Fruit fly (Drosophila melanogaster) whole organism, embryonic: Measurements from ENCODE around the gene Dr.
A peak's percentile ranks its signal among the peaks of the same experiment; 100 is the strongest.

Experiments
- Atf6 ChIP-seq: fragments of 200-800 bp; sonication (Bioruptor generic); IDR thresholded peaks from 2 replicates; pipeline ENCODE4 v1.3.6; 2022; ENCODE audit warnings: missing biosample characterization, missing genetic modification characterization
- CG11504 ChIP-seq: fragments of 200-800 bp; sonication (Bioruptor generic); optimal IDR thresholded peaks from 3 replicates; lab custom pipeline; 2019; ENCODE audit warnings: missing biosample characterization, mild to moderate bottlenecking, missing genetic modification characterization, moderate library complexity
- CG12104 ChIP-seq: fragments of 200-800 bp; sonication (Bioruptor generic); optimal IDR thresholded peaks from 3 replicates; lab custom pipeline; 2016; ENCODE audit warnings: missing biosample characterization, missing genetic modification characterization
- CG13424 ChIP-seq: fragments of 200-800 bp; sonication (Bioruptor generic); optimal IDR thresholded peaks from 2 replicates; lab custom pipeline; 2019; ENCODE audit warnings: missing biosample characterization, mild to moderate bottlenecking, missing genetic modification characterization, moderate library complexity
- CG16779 ChIP-seq: fragments of 200-800 bp; sonication (Bioruptor generic); IDR thresholded peaks from 2 replicates; pipeline ENCODE4 v1.3.6; 2022; ENCODE audit warnings: missing biosample characterization, missing genetic modification characterization
- CG16813 ChIP-seq: fragments of 200-800 bp; sonication (Bioruptor generic); IDR thresholded peaks from 3 replicates; pipeline ENCODE4 v1.3.6; 2022; ENCODE audit warnings: missing biosample characterization, missing genetic modification characterization; ENCODE audit not compliant: partially characterized antibody
- CG16815 ChIP-seq: fragments of 200-800 bp; sonication (Bioruptor generic); optimal IDR thresholded peaks from 3 replicates; lab custom pipeline; 2017; ENCODE audit warnings: missing biosample characterization, mild to moderate bottlenecking, missing genetic modification characterization
- CG2199 ChIP-seq: fragments of 200-800 bp; sonication (Bioruptor generic); IDR thresholded peaks from 3 replicates; pipeline ENCODE4 v1.3.6; 2022; ENCODE audit warnings: missing biosample characterization, missing genetic modification characterization
- CG2712 ChIP-seq: fragments of 200-800 bp; optimal IDR thresholded peaks from 3 replicates; lab custom pipeline; 2019; ENCODE audit warnings: missing biosample characterization, mild to moderate bottlenecking, missing genetic modification characterization, moderate library complexity
- CG2889 ChIP-seq: fragments of 200-800 bp; sonication (Bioruptor generic); IDR thresholded peaks from 3 replicates; pipeline ENCODE4 v1.3.6; 2022; ENCODE audit warnings: missing biosample characterization, missing genetic modification characterization
- CG33557 ChIP-seq: fragments of 200-800 bp; sonication (Bioruptor generic); optimal IDR thresholded peaks from 2 replicates; lab custom pipeline; 2019; ENCODE audit warnings: missing biosample characterization, mild to moderate bottlenecking, missing genetic modification characterization, moderate library complexity
- CG3407 ChIP-seq: fragments of 200-800 bp; sonication (Bioruptor generic); optimal IDR thresholded peaks from 2 replicates; lab custom pipeline; 2018; ENCODE audit warnings: missing biosample characterization, mild to moderate bottlenecking, missing genetic modification characterization
- CG34224 ChIP-seq: fragments of 200-800 bp; sonication (Bioruptor generic); IDR thresholded peaks from 3 replicates; pipeline ENCODE4 v1.3.6; 2022; ENCODE audit warnings: missing biosample characterization, missing genetic modification characterization; ENCODE audit not compliant: partially characterized antibody
- CG3995 ChIP-seq: fragments of 200-800 bp; sonication (Bioruptor generic); optimal IDR thresholded peaks from 3 replicates; lab custom pipeline; 2016; ENCODE audit warnings: missing biosample characterization, missing genetic modification characterization
- CG43689 ChIP-seq: fragments of 200-800 bp; sonication (Bioruptor generic); IDR thresholded peaks from 2 replicates; pipeline ENCODE4 v1.3.6; 2022; ENCODE audit warnings: missing biosample characterization, missing genetic modification characterization
- CG4820 ChIP-seq: fragments of 200-800 bp; sonication (Bioruptor generic); optimal IDR thresholded peaks from 3 replicates; lab custom pipeline; 2016; ENCODE audit warnings: missing biosample characterization, missing genetic modification characterization
- CG6765 ChIP-seq: fragments of 200-800 bp; sonication (Bioruptor generic); optimal IDR thresholded peaks from 3 replicates; lab custom pipeline; 2017; ENCODE audit warnings: missing biosample characterization, mild to moderate bottlenecking, missing genetic modification characterization
- CG7271 ChIP-seq: fragments of 200-800 bp; sonication (Bioruptor generic); optimal IDR thresholded peaks from 2 replicates; lab custom pipeline; 2018; ENCODE audit warnings: missing biosample characterization, mild to moderate bottlenecking, missing genetic modification characterization, moderate library complexity
- CG7987 ChIP-seq: fragments of 200-800 bp; sonication (Bioruptor generic); optimal IDR thresholded peaks from 2 replicates; lab custom pipeline; 2018; ENCODE audit warnings: missing biosample characterization, mild to moderate bottlenecking, missing genetic modification characterization, moderate library complexity
- CG8290 ChIP-seq, 3 experiments: fragments of 200-800 bp; sonication (Bioruptor generic); optimal IDR thresholded peaks; 2 replicates each; lab custom pipeline; 2016 to 2019; ENCODE audit warnings: missing biosample characterization in 3 of 3, missing genetic modification characterization in 3 of 3, mild to moderate bottlenecking in 2 of 3, moderate library complexity in 1 of 3
- D ChIP-seq, 2 experiments: fragments of 200-800 bp in 1 of 2; fragments of >200 bp in 1 of 2; sonication (Bioruptor generic) in 1 of 2; optimal IDR thresholded peaks; 2 replicates in 1 of 2; 3 replicates in 1 of 2; lab custom pipeline; 2017; ENCODE audit warnings: mild to moderate bottlenecking in 1 of 2, missing biosample characterization in 1 of 2, missing genetic modification characterization in 1 of 2, missing genetic modification reagents in 1 of 2
- Dp ChIP-seq: fragments of 200-800 bp; sonication (Bioruptor generic); optimal IDR thresholded peaks from 2 replicates; lab custom pipeline; 2018; ENCODE audit warnings: missing biosample characterization, mild to moderate bottlenecking, missing genetic modification characterization, moderate library complexity
- Dref ChIP-seq: fragments of 200-800 bp; sonication (Bioruptor generic); IDR thresholded peaks from 2 replicates; pipeline ENCODE4 v1.3.6; 2022; ENCODE audit warnings: missing biosample characterization, missing genetic modification characterization
- Elba2 ChIP-seq: fragments of 200-800 bp; sonication (Bioruptor generic); optimal IDR thresholded peaks from 3 replicates; lab custom pipeline; 2016; ENCODE audit warnings: missing biosample characterization, missing genetic modification characterization
- Fer1 ChIP-seq: fragments of 200-800 bp; sonication (Bioruptor generic); optimal IDR thresholded peaks from 2 replicates; lab custom pipeline; 2017; ENCODE audit warnings: missing biosample characterization, mild to moderate bottlenecking, missing genetic modification characterization
- Hr51 ChIP-seq, 2 experiments: fragments of 200-800 bp; sonication (Bioruptor generic); optimal IDR thresholded peaks; 2 replicates in 1 of 2; 3 replicates in 1 of 2; lab custom pipeline; 2016 to 2018; ENCODE audit warnings: missing biosample characterization in 2 of 2, missing genetic modification characterization in 2 of 2, mild to moderate bottlenecking in 1 of 2, moderate library complexity in 1 of 2
- Nf-YB ChIP-seq: fragments of 200-800 bp; sonication (Bioruptor generic); optimal IDR thresholded peaks from 3 replicates; lab custom pipeline; 2019; ENCODE audit warnings: missing biosample characterization, mild to moderate bottlenecking, missing genetic modification characterization, moderate library complexity
- Opbp ChIP-seq: fragments of 200-800 bp; sonication (Bioruptor generic); IDR thresholded peaks from 3 replicates; pipeline ENCODE4 v1.3.6; 2022; ENCODE audit warnings: missing biosample characterization, missing genetic modification characterization; ENCODE audit not compliant: partially characterized antibody
- Rx ChIP-seq: fragments of 200-800 bp; sonication (Bioruptor generic); IDR thresholded peaks from 2 replicates; pipeline ENCODE4 v1.3.6; 2022; ENCODE audit warnings: missing biosample characterization, missing genetic modification characterization
- Ssrp ChIP-seq: fragments of 200-800 bp; sonication (Bioruptor generic); optimal IDR thresholded peaks from 2 replicates; lab custom pipeline; 2018; ENCODE audit warnings: missing biosample characterization, mild to moderate bottlenecking, missing genetic modification characterization, moderate library complexity
- ato ChIP-seq: fragments of 200-800 bp; sonication (Bioruptor generic); IDR thresholded peaks from 2 replicates; pipeline ENCODE4 v1.3.6; 2022; ENCODE audit warnings: missing biosample characterization, missing genetic modification characterization; ENCODE audit not compliant: partially characterized antibody
- cas ChIP-seq: fragments of 200-800 bp; sonication (Bioruptor generic); IDR thresholded peaks from 2 replicates; pipeline ENCODE4 v1.3.6; 2022; ENCODE audit warnings: missing biosample characterization, missing genetic modification characterization
- corto ChIP-seq: fragments of 200-800 bp; sonication (Bioruptor generic); optimal IDR thresholded peaks from 2 replicates; lab custom pipeline; 2016; ENCODE audit warnings: missing biosample characterization, mild to moderate bottlenecking, missing genetic modification characterization, moderate library complexity
- croc ChIP-seq: fragments of 200-800 bp; sonication (Bioruptor generic); conservative IDR thresholded peaks from 3 replicates; pipeline ENCODE4 v1.3.6; 2022; ENCODE audit warnings: missing biosample characterization, missing genetic modification characterization
- dpn ChIP-seq, 2 experiments: fragments of 200-800 bp; sonication (Bioruptor generic); optimal IDR thresholded peaks; 3 replicates each; lab custom pipeline; 2016; ENCODE audit warnings: missing biosample characterization in 2 of 2, missing genetic modification characterization in 2 of 2
- klu ChIP-seq: fragments of 200-800 bp; sonication (Bioruptor generic); IDR thresholded peaks from 2 replicates; pipeline ENCODE4 v1.3.6; 2022; ENCODE audit warnings: missing biosample characterization, missing genetic modification characterization
- kni ChIP-seq: fragments of 200-800 bp; sonication (Bioruptor generic); optimal IDR thresholded peaks from 3 replicates; lab custom pipeline; 2017; ENCODE audit warnings: mild to moderate bottlenecking, missing biosample characterization, missing genetic modification reagents, missing genetic modification characterization
- mirr ChIP-seq: fragments of 200-800 bp; sonication (Bioruptor generic); optimal IDR thresholded peaks from 3 replicates; lab custom pipeline; 2018; ENCODE audit warnings: missing biosample characterization, mild to moderate bottlenecking, missing genetic modification characterization
- nom ChIP-seq: fragments of 200-800 bp; sonication (Bioruptor generic); optimal IDR thresholded peaks from 2 replicates; lab custom pipeline; 2017; ENCODE audit warnings: missing biosample characterization, missing genetic modification characterization, mild to moderate bottlenecking, moderate library complexity, missing genetic modification reagents
- oc ChIP-seq: fragments of 200-800 bp; sonication (Bioruptor generic); optimal IDR thresholded peaks from 2 replicates; lab custom pipeline; 2018; ENCODE audit warnings: missing biosample characterization, mild to moderate bottlenecking, missing genetic modification characterization, moderate library complexity
- otp ChIP-seq: fragments of 200-800 bp; sonication (Bioruptor generic); IDR thresholded peaks from 3 replicates; pipeline ENCODE4, ENCODE4 v1.3.6; 2022; ENCODE audit warnings: missing biosample characterization, missing genetic modification characterization
- prd ChIP-seq, 3 experiments: fragments of >200 bp in 2 of 3; fragments of 200-800 bp in 1 of 3; sonication (Bioruptor generic) in 1 of 3; optimal IDR thresholded peaks in 2 of 3; IDR thresholded peaks in 1 of 3; 2 replicates in 2 of 3; 3 replicates in 1 of 3; pipeline versions ENCODE4 v1.3.6 to Lab custom; 2017 to 2022; ENCODE audit warnings: missing biosample characterization in 1 of 3, missing genetic modification characterization in 1 of 3
- pum ChIP-seq: fragments of 200-800 bp; sonication (Bioruptor generic); optimal IDR thresholded peaks from 2 replicates; lab custom pipeline; 2016; ENCODE audit warnings: missing biosample characterization, missing genetic modification characterization
- row ChIP-seq: fragments of 200-800 bp; sonication (Bioruptor generic); IDR thresholded peaks from 3 replicates; pipeline ENCODE4 v1.3.6; 2022; ENCODE audit warnings: missing biosample characterization, missing genetic modification characterization
- sens-2 ChIP-seq: fragments of 200-800 bp; sonication (Bioruptor generic); IDR thresholded peaks from 2 replicates; pipeline ENCODE4 v1.3.6; 2022; ENCODE audit warnings: missing biosample characterization, missing genetic modification characterization
- slou ChIP-seq: fragments of 200-800 bp; sonication (Bioruptor generic); optimal IDR thresholded peaks from 3 replicates; lab custom pipeline; 2016; ENCODE audit warnings: missing biosample characterization, missing genetic modification characterization
- sob ChIP-seq: fragments of 200-800 bp; sonication (Bioruptor generic); IDR thresholded peaks from 2 replicates; pipeline ENCODE4 v1.3.6; 2022; ENCODE audit warnings: missing biosample characterization, missing genetic modification characterization
- zfh2 ChIP-seq: fragments of 200-800 bp; sonication (Bioruptor generic); optimal IDR thresholded peaks from 2 replicates; lab custom pipeline; 2016; ENCODE audit warnings: missing biosample characterization, missing genetic modification characterization

The Dr gene

DNA sequence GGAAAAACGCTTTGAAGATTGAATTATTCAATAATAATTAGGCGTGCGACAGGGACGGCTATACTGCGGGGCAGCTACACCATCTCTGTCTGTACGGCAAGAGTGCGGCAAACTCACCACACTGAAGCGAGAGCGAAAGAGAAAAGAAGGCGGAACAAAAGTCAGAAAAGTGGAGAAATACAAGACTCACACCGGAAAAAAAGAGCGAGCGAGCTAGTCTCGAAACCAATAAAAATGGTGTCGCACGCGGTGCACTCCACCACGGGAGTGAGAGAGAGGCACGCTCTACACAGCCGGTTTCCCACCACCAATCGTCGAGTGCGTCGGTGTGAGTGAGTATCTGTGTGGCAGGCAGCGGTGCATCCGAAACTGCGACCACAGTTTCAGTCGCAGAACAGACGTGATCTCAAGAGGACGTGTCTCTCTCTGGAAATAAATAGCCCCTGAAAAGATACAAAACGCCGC, at the start of gene Dr (continued):
- no peak for TF ChIP-seq Dp (GFP tag; lab: Kevin White, UChicago)
- no peak for TF ChIP-seq Fer1 (GFP tag; lab: Kevin White, UChicago)
- no peak for TF ChIP-seq slou (GFP tag; lab: Kevin White, UChicago)
- TF ChIP-seq CG16813 (GFP tag; lab: Robert Waterston, UW), result no peak
- TF ChIP-seq CG2712 (tag; lab: Kevin White, UChicago), result peak; percentile 1
- no peak for TF ChIP-seq CG43689
- TF ChIP-seq kni (GFP tag; lab: Kevin White, UChicago), result peak; percentile 26
- TF ChIP-seq Dref (GFP tag; lab: Robert Waterston, UW), result no peak
- TF ChIP-seq prd (optimal IDR thresholded peaks at IDR 0.05; lab: Kevin White, UChicago), result no peak
- TF ChIP-seq prd (GFP tag; IDR thresholded peaks at IDR 0.05; lab: Robert Waterston, UW), result no peak; the same call in 2 of the 3 replicates
- TF ChIP-seq Elba2 (GFP tag; lab: Kevin White, UChicago), result no peak
- no peak for TF ChIP-seq CG16815 (GFP tag; lab: Kevin White, UChicago)
- no peak for TF ChIP-seq CG16779 (GFP tag; lab: Robert Waterston, UW)
- no peak for TF ChIP-seq CG6765 (GFP tag; lab: Kevin White, UChicago)
- TF ChIP-seq CG12104 (GFP tag; lab: Kevin White, UChicago), result no peak
- TF ChIP-seq CG7271, result peak; percentile 47
- no peak for TF ChIP-seq sob (GFP tag; lab: Robert Waterston, UW)
- TF ChIP-seq Nf-YB (GFP tag; lab: Kevin White, UChicago), result peak; percentile 98
- TF ChIP-seq Rx (GFP tag; lab: Robert Waterston, UW), result no peak
- no peak for TF ChIP-seq Ssrp (tag; lab: Kevin White, UChicago)
- no peak for TF ChIP-seq nom (GFP tag; lab: Kevin White, UChicago)
- TF ChIP-seq CG11504 (tag; lab: Kevin White, UChicago), result no peak
- TF ChIP-seq mirr (GFP tag; lab: Kevin White, UChicago), result no peak
- TF ChIP-seq klu (GFP tag; lab: Robert Waterston, UW), result no peak
- TF ChIP-seq corto, result no peak
- TF ChIP-seq Opbp (GFP tag; lab: Robert Waterston, UW), result 0 out of 3 replicates have a peak, but pooled peaks have one; percentile 51
- no peak for TF ChIP-seq CG33557 (GFP tag; lab: Kevin White, UChicago)
- no peak for TF ChIP-seq CG8290 (GFP tag; optimal IDR thresholded peaks at IDR 0.05; lab: Kevin White, UChicago)
- no peak for TF ChIP-seq CG8290 (tag; optimal IDR thresholded peaks at IDR 0.05; lab: Kevin White, UChicago)
- TF ChIP-seq CG2199 (GFP tag; lab: Robert Waterston, UW), result no peak
- TF ChIP-seq oc (tag; lab: Kevin White, UChicago), result peak; percentile 59
- TF ChIP-seq dpn (GFP tag; optimal IDR thresholded peaks at IDR 0.05; lab: Kevin White, UChicago), result no peak
- no peak for TF ChIP-seq sens-2 (GFP tag; lab: Robert Waterston, UW)
- TF ChIP-seq row, result 0 out of 3 replicates have a peak, but pooled peaks have one; percentile 9
- TF ChIP-seq CG7987, result no peak
- no peak for TF ChIP-seq CG2889
- no peak for TF ChIP-seq CG3995 (GFP tag; lab: Kevin White, UChicago)
- TF ChIP-seq D (optimal IDR thresholded peaks at IDR 0.05; lab: Kevin White, UChicago), result peak; percentile 93
- no peak for TF ChIP-seq D (GFP tag; optimal IDR thresholded peaks at IDR 0.05; lab: Kevin White, UChicago)
- TF ChIP-seq zfh2 (GFP tag; lab: Kevin White, UChicago), result no peak
- TF ChIP-seq Atf6 (GFP tag; lab: Robert Waterston, UW), result no peak
- TF ChIP-seq Hr51 (GFP tag; optimal IDR thresholded peaks at IDR 0.05; lab: Kevin White, UChicago), result no peak
- TF ChIP-seq CG34224 (GFP tag; lab: Robert Waterston, UW), result no peak
- 0 out of 3 replicates have a peak, but pooled peaks have one; percentile 4 for TF ChIP-seq otp
- no peak for TF ChIP-seq cas (GFP tag; lab: Robert Waterston, UW)
- TF ChIP-seq CG3407 (GFP tag; lab: Kevin White, UChicago), result no peak
- TF ChIP-seq croc (GFP tag; lab: Robert Waterston, UW), result no peak
- TF ChIP-seq CG4820 (GFP tag; lab: Kevin White, UChicago), result no peak
- TF ChIP-seq ato, result 0 out of 2 replicates have a peak, but pooled peaks have one; percentile 32
- no peak for TF ChIP-seq pum (GFP tag; lab: Kevin White, UChicago)
- no peak for TF ChIP-seq CG13424 (tag; lab: Kevin White, UChicago)
